Worm (Caenorhabditis elegans) whole organism, young adult: ENCODE results near the gene nhr-218.

Source experiments
- D2030.7 ChIP-seq: fragments of 200-800 bp; sonication (Bioruptor generic); IDR thresholded peaks from 2 replicates; pipeline ENCODE4 v1.3.6; 2022; ENCODE audit warnings: missing genetic modification reagents, missing genetic modification characterization, missing compliant biosample characterization
- aptf-3 ChIP-seq: fragments of 200-800 bp; sonication (Bioruptor generic); IDR thresholded peaks from 2 replicates; pipeline ENCODE4 v1.3.6; 2022; ENCODE audit warnings: missing genetic modification characterization, missing compliant biosample characterization
- cebp-1 ChIP-seq, 2 experiments: fragments of 200-800 bp in 1 of 2; sonication (Bioruptor generic) in 1 of 2; sonication (generic microtip) in 1 of 2; IDR thresholded peaks in 1 of 2; optimal IDR thresholded peaks in 1 of 2; 2 replicates each; pipeline versions ENCODE4 v1.3.6 to Lab custom; 2017 to 2022; ENCODE audit warnings: missing compliant biosample characterization in 2 of 2, missing genetic modification characterization in 2 of 2, mild to moderate bottlenecking in 1 of 2, missing genetic modification reagents in 1 of 2, moderate library complexity in 1 of 2
- dox-1 ChIP-seq: fragments of 200-800 bp; sonication (Bioruptor generic); IDR thresholded peaks from 2 replicates; pipeline ENCODE4 v1.3.6; 2022; ENCODE audit warnings: missing genetic modification reagents, missing genetic modification characterization, missing compliant biosample characterization
- let-607 ChIP-seq, 2 experiments: fragments of 200-800 bp in 1 of 2; sonication (Bioruptor generic) in 1 of 2; sonication (generic microtip) in 1 of 2; optimal IDR thresholded peaks; 2 replicates each; lab custom pipeline; 2016 to 2018; ENCODE audit warnings: mild to moderate bottlenecking in 2 of 2, missing compliant biosample characterization in 2 of 2, missing genetic modification characterization in 2 of 2, moderate library complexity in 2 of 2, missing genotype in 1 of 2
- lin-35 ChIP-seq, 3 experiments: fragments of 150-350 bp in 2 of 3; sonication (generic microtip) in 1 of 3; optimal IDR thresholded peaks; 2 replicates each; lab custom pipeline; 2014 to 2018; ENCODE audit warnings: missing biosample characterization in 3 of 3, missing genetic modification characterization in 3 of 3, missing genetic modification reagents in 3 of 3
- nhr-179 ChIP-seq: sonication (generic microtip); optimal IDR thresholded peaks from 2 replicates; lab custom pipeline; 2016; ENCODE audit warnings: mild to moderate bottlenecking, missing genetic modification characterization, missing compliant biosample characterization
- pha-4 ChIP-seq: fragments of 150-350 bp; sonication (generic microtip); optimal IDR thresholded peaks from 2 replicates; lab custom pipeline; 2014; ENCODE audit warnings: missing biosample characterization, missing genetic modification reagents, missing genetic modification characterization
- repo-1 ChIP-seq: sonication (generic microtip); optimal IDR thresholded peaks from 2 replicates; lab custom pipeline; 2017; ENCODE audit warnings: mild to moderate bottlenecking, missing genetic modification characterization, missing compliant biosample characterization
- sea-2 ChIP-seq: fragments of 200-800 bp; sonication (Bioruptor generic); IDR thresholded peaks from 2 replicates; pipeline ENCODE4 v1.3.6; 2022; ENCODE audit warnings: missing genetic modification characterization, missing compliant biosample characterization
- snpc-4 ChIP-seq, 5 experiments: fragments of 150-350 bp in 1 of 5; sonication (generic microtip) in 4 of 5; optimal IDR thresholded peaks; 2 replicates each; lab custom pipeline; 2014 to 2018; ENCODE audit warnings: missing genetic modification characterization in 5 of 5, missing biosample characterization in 3 of 5, antibody characterized with exemption in 2 of 5, mild to moderate bottlenecking in 2 of 5, missing compliant biosample characterization in 2 of 5, missing genotype in 2 of 5, moderate library complexity in 2 of 5, missing genetic modification reagents in 1 of 5
- somi-1 ChIP-seq: fragments of 200-800 bp; sonication (Bioruptor generic); optimal IDR thresholded peaks from 2 replicates; lab custom pipeline; 2018; ENCODE audit warnings: mild to moderate bottlenecking, missing genetic modification characterization, missing compliant biosample characterization
- sptf-2 ChIP-seq: fragments of 200-800 bp; sonication (Bioruptor generic); optimal IDR thresholded peaks from 2 replicates; lab custom pipeline; 2018; ENCODE audit warnings: mild to moderate bottlenecking, missing genetic modification characterization, missing compliant biosample characterization

DNA sequence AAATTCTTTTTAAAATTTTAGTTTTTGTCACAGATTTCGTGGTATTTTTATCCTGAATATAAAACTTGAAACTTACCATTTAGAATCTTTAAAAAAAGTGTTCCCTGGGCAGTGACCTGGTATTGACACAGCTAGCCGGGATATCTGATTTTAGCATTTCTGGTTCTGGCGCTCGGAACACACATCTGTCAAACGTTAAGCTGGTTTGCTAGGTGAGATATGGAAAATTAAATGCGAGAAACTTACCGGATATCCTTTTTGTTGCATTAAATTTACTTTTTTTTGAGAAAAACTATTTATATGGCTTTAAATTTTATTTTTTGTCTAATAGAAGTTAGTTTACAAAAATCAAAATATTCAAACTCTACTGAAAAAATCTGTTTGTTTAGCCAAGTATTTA is 27.6 kb downstream of the nhr-218 start, which contains the start of gene F28G4.4:
- TF ChIP-seq sptf-2 (no peak), dox-1 (GFP tag; lab: Robert Waterston, UW) (no peak), let-607 (tag; optimal IDR thresholded peaks at IDR 0.05; lab: Kevin White, UChicago) (no peak), cebp-1 (GFP tag; IDR thresholded peaks at IDR 0.05; lab: Robert Waterston, UW) (no peak), cebp-1 (tag; optimal IDR thresholded peaks at IDR 0.05; lab: Kevin White, UChicago) (no peak), nhr-179 (tag; lab: Kevin White, UChicago) (no peak), D2030.7 (GFP tag; lab: Robert Waterston, UW) (no peak), sea-2 (GFP tag; lab: Robert Waterston, UW) (no peak), aptf-3 (GFP tag; lab: Robert Waterston, UW) (no peak), lin-35 (GFP tag; optimal IDR thresholded peaks at IDR 0.05; lab: Kevin White, UChicago) (no peak), repo-1 (tag; lab: Kevin White, UChicago) (no peak), snpc-4 (GFP tag; optimal IDR thresholded peaks at IDR 0.05; lab: Kevin White, UChicago) (no peak), snpc-4 (tag; optimal IDR thresholded peaks at IDR 0.05; lab: Kevin White, UChicago) (no peak), pha-4 (tag; lab: Kevin White, UChicago) (no peak), somi-1 (GFP tag; lab: Kevin White, UChicago) (no peak)
